Fruit fly (Drosophila melanogaster): ENCODE measurements around the gene CG31909.

- no peak for TF ChIP-seq CG15479 (GFP tag; optimal IDR thresholded peaks at IDR 0.05)
- TF ChIP-seq CG5953 (GFP tag; IDR thresholded peaks at IDR 0.05), result no peak
- TF ChIP-seq insv (GFP tag; optimal IDR thresholded peaks at IDR 0.05), result no peak
- TF ChIP-seq CG8089 (GFP tag; optimal IDR thresholded peaks at IDR 0.05), result no peak
- no peak for TF ChIP-seq Optix (GFP tag; IDR thresholded peaks at IDR 0.05)
- no peak for TF ChIP-seq luna (GFP tag; optimal IDR thresholded peaks at IDR 0.05)
- no peak for TF ChIP-seq CG17912 (GFP tag; optimal IDR thresholded peaks at IDR 0.05)
- no peak for TF ChIP-seq CG3407 (GFP tag; optimal IDR thresholded peaks at IDR 0.05)
- TF ChIP-seq gem (tag; optimal IDR thresholded peaks at IDR 0.05), result no peak
- TF ChIP-seq stc (GFP tag; IDR thresholded peaks at IDR 0.05), result no peak
- TF ChIP-seq CG32767 (GFP tag; IDR thresholded peaks at IDR 0.05), result no peak
- no peak for TF ChIP-seq usp (GFP tag; optimal IDR thresholded peaks at IDR 0.05)
- TF ChIP-seq CG2712 (tag; optimal IDR thresholded peaks at IDR 0.05), result no peak
Observed at dm6 chr2L:7217059-7217458, 40.3 kb upstream of the CG31909 start.
